Fruit fly (Drosophila melanogaster): ENCODE measurements around the gene Rop.

The Rop gene

dm6 chr3L:4122185-4122767, 16.5 kb downstream of the Rop start, which contains the start of gene Chd64 (continued):
- TF ChIP-seq CG11247 (GFP tag; IDR thresholded peaks at IDR 0.05) = 0 out of 2 replicates have a peak, but pooled peaks have one; percentile 14
- 0 out of 2 replicates have a peak, but pooled peaks have one; percentile 9 for TF ChIP-seq rib (GFP tag; IDR thresholded peaks at IDR 0.05)
- TF ChIP-seq CG4282 (GFP tag; optimal IDR thresholded peaks at IDR 0.05) = no peak
- TF ChIP-seq tin (GFP tag; optimal IDR thresholded peaks at IDR 0.05) = no peak
- TF ChIP-seq CG15601 (tag; optimal IDR thresholded peaks at IDR 0.05) = peak; percentile 32
- TF ChIP-seq Hr78 (GFP tag; optimal IDR thresholded peaks at IDR 0.05) = peak in 1 of 2 experiments; percentile 64
- TF ChIP-seq fd96Cb (tag; optimal IDR thresholded peaks at IDR 0.05) = no peak
- no peak for TF ChIP-seq D (optimal IDR thresholded peaks at IDR 0.05)
- TF ChIP-seq D (GFP tag; optimal IDR thresholded peaks at IDR 0.05) = no peak
- TF ChIP-seq ato (GFP tag; IDR thresholded peaks at IDR 0.05; ENCODE audit: partially characterized antibody) = peak; percentile 51; the same call in 1 of the 2 replicates
- TF ChIP-seq aop (GFP tag; IDR thresholded peaks at IDR 0.05) = no peak
- TF ChIP-seq Elba2 (GFP tag; optimal IDR thresholded peaks at IDR 0.05) = no peak
- no peak for TF ChIP-seq emc (GFP tag; optimal IDR thresholded peaks at IDR 0.05)
- TF ChIP-seq CG12155 (GFP tag; optimal IDR thresholded peaks at IDR 0.05) = peak; percentile 25
- TF ChIP-seq schlank (tag; optimal IDR thresholded peaks at IDR 0.05) = no peak
- TF ChIP-seq ara (GFP tag; IDR thresholded peaks at IDR 0.05) = no peak
- TF ChIP-seq abd-A (tag; optimal IDR thresholded peaks at IDR 0.05) = no peak
- TF ChIP-seq tio (GFP tag; optimal IDR thresholded peaks at IDR 0.05) = no peak
- peak; percentile 5; the same call in 1 of the 2 replicates for TF ChIP-seq Ada2b (GFP tag; IDR thresholded peaks at IDR 0.05)
- TF ChIP-seq Side (GFP tag; optimal IDR thresholded peaks at IDR 0.05) = peak; percentile 41
- no peak for TF ChIP-seq pan (optimal IDR thresholded peaks at IDR 0.05)
- TF ChIP-seq pan (GFP tag; optimal IDR thresholded peaks at IDR 0.05 in 1 of 2, IDR thresholded peaks at IDR 0.05 in 1 of 2) = no peak
- TF ChIP-seq CG8281 (tag; optimal IDR thresholded peaks at IDR 0.05) = no peak
- no peak for TF ChIP-seq dmrt99B (tag; optimal IDR thresholded peaks at IDR 0.05)
- TF ChIP-seq CG7786 (GFP tag; optimal IDR thresholded peaks at IDR 0.05) = no peak
- TF ChIP-seq Fer3 (tag; optimal IDR thresholded peaks at IDR 0.05) = peak; percentile 40
- TF ChIP-seq fd64A (GFP tag; optimal IDR thresholded peaks at IDR 0.05) = no peak
- no peak for TF ChIP-seq salm (tag; optimal IDR thresholded peaks at IDR 0.05)
- TF ChIP-seq HmgD (GFP tag; optimal IDR thresholded peaks at IDR 0.05) = no peak
- TF ChIP-seq CG4404 (GFP tag; IDR thresholded peaks at IDR 0.05) = no peak
- TF ChIP-seq bcd (GFP tag; optimal IDR thresholded peaks at IDR 0.05) = no peak
- peak; percentile 60; the same call in 1 of the 3 replicates for TF ChIP-seq CG34422 (GFP tag; IDR thresholded peaks at IDR 0.05)
- TF ChIP-seq CG18011 (GFP tag; optimal IDR thresholded peaks at IDR 0.05) = no peak
- peak; percentile 68 for TF ChIP-seq sna (GFP tag; IDR thresholded peaks at IDR 0.05; ENCODE audit: partially characterized antibody)
- TF ChIP-seq gem (tag; optimal IDR thresholded peaks at IDR 0.05) = peak; percentile 61
- TF ChIP-seq Dref (GFP tag; IDR thresholded peaks at IDR 0.05) = no peak
- no peak for TF ChIP-seq trh (GFP tag; optimal IDR thresholded peaks at IDR 0.05)
- TF ChIP-seq oc (tag; optimal IDR thresholded peaks at IDR 0.05) = no peak
- TF ChIP-seq CG31441 (GFP tag; IDR thresholded peaks at IDR 0.05) = no peak
- TF ChIP-seq luna (GFP tag; optimal IDR thresholded peaks at IDR 0.05) = no peak
- no peak for TF ChIP-seq CG10366 (GFP tag; IDR thresholded peaks at IDR 0.05)
- TF ChIP-seq crc (GFP tag; optimal IDR thresholded peaks at IDR 0.05) = no peak
- peak; percentile 13 for TF ChIP-seq CG10979 (tag; optimal IDR thresholded peaks at IDR 0.05)
- TF ChIP-seq az2 (GFP tag; optimal IDR thresholded peaks at IDR 0.05) = peak; percentile 37
- no peak for TF ChIP-seq hth (optimal IDR thresholded peaks at IDR 0.05)
- no peak; the same call in 1 of the 2 replicates for TF ChIP-seq Awh (GFP tag; IDR thresholded peaks at IDR 0.05)
- TF ChIP-seq Chrac-16 (GFP tag; optimal IDR thresholded peaks at IDR 0.05) = peak; percentile 5
- no peak for TF ChIP-seq CG3407 (GFP tag; optimal IDR thresholded peaks at IDR 0.05)
- peak; percentile 84 for TF ChIP-seq ci (GFP tag; IDR thresholded peaks at IDR 0.05)
- peak; percentile 13 for TF ChIP-seq MTF-1 (GFP tag; optimal IDR thresholded peaks at IDR 0.05; ENCODE audit: borderline replicate concordance)
- TF ChIP-seq CG14014 (GFP tag; IDR thresholded peaks at IDR 0.05) = no peak; the same call in 1 of the 2 replicates
